Worm (Caenorhabditis elegans) whole organism, L4 larva: Measurements from ENCODE around the gene T10B9.9.

Source experiments
- D1046.2 ChIP-seq: fragments of 200-800 bp; sonication (Bioruptor generic); IDR thresholded peaks from 2 replicates; pipeline ENCODE4 v1.3.6; 2022; ENCODE audit warnings: missing genetic modification characterization, missing compliant biosample characterization
- F37D6.2 ChIP-seq: sonication (generic microtip); optimal IDR thresholded peaks from 2 replicates; lab custom pipeline; 2016; ENCODE audit warnings: mild to moderate bottlenecking, missing genetic modification characterization, missing compliant biosample characterization
- F44E2.7 ChIP-seq: fragments of 200-800 bp; sonication (Bioruptor generic); IDR thresholded peaks from 2 replicates; pipeline ENCODE4 v2.1.2; 2022; ENCODE audit warnings: missing genetic modification characterization, missing compliant biosample characterization
- F49E8.2 ChIP-seq: sonication (generic microtip); optimal IDR thresholded peaks from 2 replicates; lab custom pipeline; 2016; ENCODE audit warnings: missing compliant biosample characterization, mild to moderate bottlenecking, missing genetic modification characterization, borderline replicate concordance
- R02D3.7 ChIP-seq: fragments of 150-350 bp; sonication (generic microtip); optimal IDR thresholded peaks from 3 replicates; lab custom pipeline; 2014; ENCODE audit warnings: missing biosample characterization, missing genetic modification characterization
- T26A8.4 ChIP-seq: fragments of 200-800 bp; sonication (Bioruptor generic); IDR thresholded peaks from 2 replicates; pipeline ENCODE4 v1.3.6; 2022; ENCODE audit warnings: missing genetic modification characterization, missing compliant biosample characterization
- Y48G9A.11 ChIP-seq: fragments of 200-800 bp; sonication (Bioruptor generic); IDR thresholded peaks from 2 replicates; pipeline ENCODE4 v1.3.6; 2022; ENCODE audit warnings: missing genetic modification reagents, missing genetic modification characterization, missing compliant biosample characterization
- ZK546.5 ChIP-seq, 2 experiments: sonication (generic microtip); optimal IDR thresholded peaks; 2 replicates each; lab custom pipeline; 2017; ENCODE audit warnings: missing biosample characterization in 2 of 2, missing genetic modification characterization in 2 of 2
- aha-1 ChIP-seq: fragments of 150-350 bp; peaks from one replicate; lab custom pipeline; 2014; ENCODE audit warnings: missing biosample characterization, missing genetic modification characterization
- attf-4 ChIP-seq: sonication (generic microtip); optimal IDR thresholded peaks from 3 replicates; lab custom pipeline; 2017; ENCODE audit warnings: missing biosample characterization, missing genetic modification characterization
- ceh-28 ChIP-seq: fragments of 150-350 bp; optimal IDR thresholded peaks from 2 replicates; lab custom pipeline; 2014; ENCODE audit warnings: missing biosample characterization, missing genetic modification reagents, missing genetic modification characterization
- ceh-44 ChIP-seq: fragments of 200-800 bp; sonication (Bioruptor generic); IDR thresholded peaks from 2 replicates; pipeline ENCODE4 v1.3.6; 2022; ENCODE audit warnings: missing genetic modification reagents, missing genetic modification characterization, missing compliant biosample characterization
- ceh-62 ChIP-seq: sonication (generic microtip); optimal IDR thresholded peaks from 2 replicates; lab custom pipeline; 2017; ENCODE audit warnings: missing biosample characterization, missing genetic modification characterization
- ces-1 ChIP-seq: fragments of 150-350 bp; sonication (generic microtip); optimal IDR thresholded peaks from 4 replicates; lab custom pipeline; 2014; ENCODE audit warnings: missing biosample characterization, missing genetic modification reagents, missing genetic modification characterization
- cey-2 ChIP-seq: sonication (generic microtip); optimal IDR thresholded peaks from 3 replicates; lab custom pipeline; 2017; ENCODE audit warnings: missing genetic modification characterization, mild to moderate bottlenecking, missing compliant biosample characterization, antibody characterized with exemption, borderline replicate concordance; ENCODE audit not compliant: insufficient read depth
- daf-12 ChIP-seq: fragments of 150-350 bp; optimal IDR thresholded peaks from 2 replicates; lab custom pipeline; 2014; ENCODE audit warnings: missing biosample characterization, missing genetic modification reagents, missing genetic modification characterization
- daf-16 ChIP-seq, 3 experiments: sonication (generic microtip); optimal IDR thresholded peaks; 2 replicates each; lab custom pipeline; 2016 to 2017; ENCODE audit warnings: missing genetic modification characterization in 3 of 3, missing genetic modification reagents in 3 of 3, mild to moderate bottlenecking in 2 of 3, missing compliant biosample characterization in 2 of 3, missing biosample characterization in 1 of 3, moderate library complexity in 1 of 3
- daf-19 ChIP-seq: fragments of 200-800 bp; sonication (Bioruptor generic); conservative IDR thresholded peaks from 2 replicates; pipeline ENCODE4 v1.3.6; 2022; ENCODE audit warnings: missing genetic modification characterization, missing compliant biosample characterization
- dmd-8 ChIP-seq: fragments of 200-800 bp; sonication (Bioruptor generic); IDR thresholded peaks from 2 replicates; pipeline ENCODE4 v1.3.6; 2022; ENCODE audit warnings: missing genetic modification characterization, missing compliant biosample characterization
- dpl-1 ChIP-seq: fragments of 150-350 bp; optimal IDR thresholded peaks from 2 replicates; lab custom pipeline; 2014; ENCODE audit warnings: missing biosample characterization, missing genetic modification reagents, missing genetic modification characterization
- dve-1 ChIP-seq: sonication (generic microtip); optimal IDR thresholded peaks from 2 replicates; lab custom pipeline; 2017; ENCODE audit warnings: antibody characterized with exemption, mild to moderate bottlenecking, missing genetic modification characterization, missing compliant biosample characterization; ENCODE audit not compliant: insufficient read depth
- egl-27 ChIP-seq: sonication (generic microtip); optimal IDR thresholded peaks from 3 replicates; lab custom pipeline; 2017; ENCODE audit warnings: missing biosample characterization, missing genetic modification reagents, missing genetic modification characterization
- gei-8 ChIP-seq: fragments of 200-800 bp; sonication (Bioruptor generic); optimal IDR thresholded peaks from 2 replicates; lab custom pipeline; 2018; ENCODE audit warnings: mild to moderate bottlenecking, missing genetic modification characterization, missing compliant biosample characterization
- hlh-11 ChIP-seq: fragments of 200-800 bp; sonication (Bioruptor generic); optimal IDR thresholded peaks from 2 replicates; lab custom pipeline; 2018; ENCODE audit warnings: mild to moderate bottlenecking, missing genetic modification characterization, missing compliant biosample characterization
- hmg-1.1 ChIP-seq: fragments of 200-800 bp; sonication (Bioruptor generic); IDR thresholded peaks from 2 replicates; pipeline ENCODE4 v1.3.6; 2022; ENCODE audit warnings: missing genetic modification reagents, missing genetic modification characterization, missing compliant biosample characterization
- jun-1 ChIP-seq: fragments of 150-350 bp; optimal IDR thresholded peaks from 2 replicates; lab custom pipeline; 2014; ENCODE audit warnings: missing biosample characterization, missing genetic modification reagents, missing genetic modification characterization
- lin-1 ChIP-seq: fragments of 200-800 bp; sonication (Bioruptor generic); IDR thresholded peaks from 2 replicates; pipeline ENCODE4 v1.3.6; 2022; ENCODE audit warnings: missing genetic modification reagents, missing genetic modification characterization, missing compliant biosample characterization
- lin-15B ChIP-seq: fragments of 150-350 bp; sonication (generic microtip); optimal IDR thresholded peaks from 3 replicates; lab custom pipeline; 2014; ENCODE audit warnings: missing biosample characterization, missing genetic modification characterization
- lin-38 ChIP-seq: fragments of 200-800 bp; sonication (Bioruptor generic); IDR thresholded peaks from 2 replicates; pipeline ENCODE4 v1.3.6; 2022; ENCODE audit warnings: missing genetic modification reagents, missing genetic modification characterization, missing compliant biosample characterization
- lir-3 ChIP-seq: sonication (generic microtip); optimal IDR thresholded peaks from 2 replicates; lab custom pipeline; 2016; ENCODE audit warnings: mild to moderate bottlenecking, missing genetic modification characterization, missing compliant biosample characterization
- lsy-2 ChIP-seq, 2 experiments: fragments of 150-350 bp in 1 of 2; sonication (generic microtip) in 1 of 2; optimal IDR thresholded peaks; 2 replicates each; lab custom pipeline; 2014 to 2017; ENCODE audit warnings: missing biosample characterization in 2 of 2, missing genetic modification characterization in 2 of 2
- madf-9 ChIP-seq: fragments of 200-800 bp; sonication (Bioruptor generic); conservative IDR thresholded peaks from 2 replicates; pipeline ENCODE4 v1.3.6; 2022; ENCODE audit warnings: missing genetic modification reagents, missing genetic modification characterization, missing compliant biosample characterization
- mdt-29 ChIP-seq: fragments of 200-800 bp; sonication (Bioruptor generic); IDR thresholded peaks from 2 replicates; pipeline ENCODE4 v1.3.6; 2022; ENCODE audit warnings: missing genetic modification reagents, missing genetic modification characterization, missing compliant biosample characterization
- mes-2 ChIP-seq: sonication (generic microtip); optimal IDR thresholded peaks from 2 replicates; lab custom pipeline; 2016; ENCODE audit warnings: missing genotype, mild to moderate bottlenecking, missing genetic modification characterization, missing compliant biosample characterization; ENCODE audit not compliant: poor library complexity, severe bottlenecking
- mxl-2 ChIP-seq: fragments of 200-800 bp; sonication (Bioruptor generic); conservative IDR thresholded peaks from 2 replicates; pipeline ENCODE4 v1.3.6; 2022; ENCODE audit warnings: missing genetic modification reagents, missing genetic modification characterization, missing compliant biosample characterization
- nhr-102 ChIP-seq: sonication (generic microtip); optimal IDR thresholded peaks from 2 replicates; lab custom pipeline; 2016; ENCODE audit warnings: mild to moderate bottlenecking, missing genetic modification characterization, moderate library complexity, missing compliant biosample characterization
- nhr-11 ChIP-seq: fragments of 150-350 bp; optimal IDR thresholded peaks from 2 replicates; lab custom pipeline; 2014; ENCODE audit warnings: missing biosample characterization, missing genetic modification characterization
- nhr-28 ChIP-seq: fragments of 150-350 bp; optimal IDR thresholded peaks from 2 replicates; lab custom pipeline; 2014; ENCODE audit warnings: missing biosample characterization, missing genetic modification characterization
- nhr-41 ChIP-seq: fragments of 200-800 bp; sonication (Bioruptor generic); IDR thresholded peaks from 2 replicates; pipeline ENCODE4 v1.3.6; 2022; ENCODE audit warnings: missing genetic modification reagents, missing genetic modification characterization, missing compliant biosample characterization
- nhr-76 ChIP-seq: fragments of 150-350 bp; optimal IDR thresholded peaks from 2 replicates; lab custom pipeline; 2014; ENCODE audit warnings: missing biosample characterization, missing genetic modification characterization
- nhr-77 ChIP-seq: fragments of 150-350 bp; optimal IDR thresholded peaks from 2 replicates; lab custom pipeline; 2014; ENCODE audit warnings: missing biosample characterization, missing genetic modification characterization
- rbr-2 ChIP-seq: sonication (generic microtip); optimal IDR thresholded peaks from 2 replicates; lab custom pipeline; 2016; ENCODE audit warnings: missing genotype, missing genetic modification characterization, missing compliant biosample characterization
- sdz-12 ChIP-seq: fragments of 200-800 bp; sonication (Bioruptor generic); optimal IDR thresholded peaks from 2 replicates; lab custom pipeline; 2018; ENCODE audit warnings: mild to moderate bottlenecking, missing genetic modification characterization, missing compliant biosample characterization
- set-16 ChIP-seq: fragments of 200-800 bp; sonication (Bioruptor generic); IDR thresholded peaks from 2 replicates; pipeline ENCODE4 v1.3.6; 2022; ENCODE audit warnings: missing genetic modification reagents, missing genetic modification characterization, missing compliant biosample characterization
- skn-1 ChIP-seq: fragments of 150-350 bp; optimal IDR thresholded peaks from 2 replicates; lab custom pipeline; 2014; ENCODE audit warnings: missing biosample characterization, missing genetic modification characterization
- spr-1 ChIP-seq: sonication (generic microtip); optimal IDR thresholded peaks from 2 replicates; lab custom pipeline; 2016; ENCODE audit warnings: mild to moderate bottlenecking, missing genetic modification characterization, missing compliant biosample characterization
- tag-97 ChIP-seq: fragments of 200-800 bp; sonication (Bioruptor generic); IDR thresholded peaks from 2 replicates; pipeline ENCODE4 v1.3.6; 2022; ENCODE audit warnings: missing genetic modification characterization, missing compliant biosample characterization
- unc-39 ChIP-seq: sonication (generic microtip); optimal IDR thresholded peaks from 2 replicates; lab custom pipeline; 2017; ENCODE audit warnings: missing biosample characterization, missing genetic modification characterization
- vab-7 ChIP-seq: fragments of 200-800 bp; sonication (Bioruptor generic); IDR thresholded peaks from 2 replicates; pipeline ENCODE4 v1.3.6; 2022; ENCODE audit warnings: missing genetic modification reagents, missing genetic modification characterization, missing compliant biosample characterization
- zip-11 ChIP-seq: fragments of 200-800 bp; sonication (Bioruptor generic); IDR thresholded peaks from 2 replicates; pipeline ENCODE4 v1.3.6; 2022; ENCODE audit warnings: missing genetic modification characterization, missing compliant biosample characterization
- ztf-7 ChIP-seq: fragments of 150-350 bp; optimal IDR thresholded peaks from 2 replicates; lab custom pipeline; 2014; ENCODE audit warnings: missing biosample characterization, missing genetic modification characterization

The T10B9.9 gene

DNA sequence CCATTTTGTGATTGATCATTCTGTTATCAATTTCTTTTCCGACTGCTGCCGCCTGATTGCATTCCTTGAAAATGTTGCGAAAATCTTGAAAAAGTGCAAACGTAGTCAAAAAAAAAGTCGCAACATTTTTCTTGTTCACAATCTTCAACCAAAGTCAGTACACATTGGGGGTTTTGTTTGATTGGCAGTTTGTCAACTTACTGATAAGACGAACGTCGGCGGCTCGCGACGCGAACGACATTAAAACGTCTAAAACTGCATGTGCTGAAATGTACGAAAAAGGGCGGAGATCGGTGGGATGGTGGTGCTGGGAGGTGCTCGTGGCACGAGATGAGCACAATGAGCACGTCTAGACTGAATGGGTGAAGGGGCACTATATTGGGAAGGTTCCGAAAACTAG is 36.9 kb downstream of the T10B9.9 start (continued):
- TF ChIP-seq rbr-2 (tag; lab: Kevin White, UChicago) (no peak), dve-1 (tag; lab: Kevin White, UChicago) (peak; percentile 88), cey-2 (tag; lab: Kevin White, UChicago) (no peak), madf-9 (0 out of 2 replicates have a peak, but pooled peaks have one; percentile 21), ceh-28 (no peak), daf-19 (no peak), aha-1 (peak; percentile 90), lsy-2 (tag; optimal IDR thresholded peaks at IDR 0.05; lab: Kevin White, UChicago) (peak; percentile 26 to 57), R02D3.7 (tag; lab: Kevin White, UChicago) (no peak), sdz-12 (GFP tag; lab: Kevin White, UChicago) (no peak), ces-1 (GFP tag; lab: Kevin White, UChicago) (no peak), hlh-11 (tag; lab: Kevin White, UChicago) (peak; percentile 90), lir-3 (tag; lab: Kevin White, UChicago) (no peak), mxl-2 (GFP tag; lab: Robert Waterston, UW) (0 out of 2 replicates have a peak, but pooled peaks have one; percentile 2), tag-97 (GFP tag; lab: Robert Waterston, UW) (no peak), F37D6.2 (tag; lab: Kevin White, UChicago) (no peak), lin-1 (GFP tag; lab: Robert Waterston, UW) (peak; percentile 83; the same call in 1 of the 2 replicates), nhr-102 (tag; lab: Kevin White, UChicago) (peak; percentile 63), nhr-76 (tag; lab: Kevin White, UChicago) (no peak), mes-2 (tag; lab: Kevin White, UChicago) (peak; percentile 5), F44E2.7 (GFP tag; lab: Robert Waterston, UW) (no peak), jun-1 (no peak), vab-7 (no peak), daf-16 (GFP tag; optimal IDR thresholded peaks at IDR 0.05; lab: Kevin White, UChicago) (peak in 1 of 2 experiments; percentile 63), daf-16 (tag; optimal IDR thresholded peaks at IDR 0.05; lab: Kevin White, UChicago) (peak; percentile 66), skn-1 (no peak), nhr-77 (tag; lab: Kevin White, UChicago) (peak; percentile 87), unc-39 (tag; lab: Kevin White, UChicago) (no peak), egl-27 (tag; lab: Kevin White, UChicago) (no peak), daf-12 (tag; lab: Kevin White, UChicago) (no peak), D1046.2 (GFP tag; lab: Robert Waterston, UW) (no peak), hmg-1.1 (GFP tag; lab: Robert Waterston, UW) (no peak), gei-8 (GFP tag; lab: Kevin White, UChicago) (peak; percentile 56), T26A8.4 (GFP tag; lab: Robert Waterston, UW) (peak; percentile 62), nhr-41 (no peak), ztf-7 (tag; lab: Kevin White, UChicago) (no peak), Y48G9A.11 (no peak), lin-38 (GFP tag; lab: Robert Waterston, UW) (peak; percentile 48; the same call in 1 of the 2 replicates), dpl-1 (no peak), F49E8.2 (no peak), attf-4 (no peak), set-16 (peak; percentile 37; the same call in 1 of the 2 replicates), ZK546.5 (tag; optimal IDR thresholded peaks at IDR 0.05; lab: Kevin White, UChicago) (no peak), nhr-28 (peak; percentile 62), zip-11 (no peak), ceh-62 (tag; lab: Kevin White, UChicago) (no peak), mdt-29 (GFP tag; lab: Robert Waterston, UW) (no peak), spr-1 (no peak), ceh-44 (GFP tag; lab: Robert Waterston, UW) (no peak), lin-15B (no peak), dmd-8 (GFP tag; lab: Robert Waterston, UW) (no peak), nhr-11 (tag; lab: Kevin White, UChicago) (no peak)
